Fruit fly (Drosophila melanogaster) whole organism, embryonic: ENCODE measurements around the gene CG34278.

Experiments
- CG10209 ChIP-seq: fragments of 200-800 bp; sonication (Bioruptor generic); optimal IDR thresholded peaks from 3 replicates; lab custom pipeline; 2017; ENCODE audit warnings: missing biosample characterization, mild to moderate bottlenecking, missing genetic modification characterization, missing genetic modification reagents
- CG7928 ChIP-seq: fragments of 200-800 bp; sonication (Bioruptor generic); optimal IDR thresholded peaks from 2 replicates; lab custom pipeline; 2017; ENCODE audit warnings: missing biosample characterization, mild to moderate bottlenecking, missing genetic modification characterization
- Dfd ChIP-seq, 2 experiments: fragments of >200 bp; optimal IDR thresholded peaks; 2 replicates each; lab custom pipeline; 2017; ENCODE audit warnings: missing biosample characterization in 2 of 2, missing genetic modification characterization in 2 of 2
- Lpt ChIP-seq: fragments of >200 bp; optimal IDR thresholded peaks from 2 replicates; lab custom pipeline; 2018; ENCODE audit warnings: missing biosample characterization, missing genetic modification characterization
- ab ChIP-seq: fragments of 200-800 bp; sonication (Bioruptor generic); optimal IDR thresholded peaks from 2 replicates; lab custom pipeline; 2016; ENCODE audit warnings: missing biosample characterization, missing genetic modification characterization
- btn ChIP-seq: fragments of 200-800 bp; sonication (Bioruptor generic); optimal IDR thresholded peaks from 2 replicates; lab custom pipeline; 2016; ENCODE audit warnings: missing biosample characterization, missing genetic modification characterization
- dm ChIP-seq: fragments of 200-800 bp; sonication (Bioruptor generic); optimal IDR thresholded peaks from 3 replicates; lab custom pipeline; 2016; ENCODE audit warnings: missing biosample characterization, missing genetic modification characterization
- dmrt99B ChIP-seq: fragments of 200-800 bp; sonication (Bioruptor generic); optimal IDR thresholded peaks from 2 replicates; lab custom pipeline; 2018; ENCODE audit warnings: missing biosample characterization, mild to moderate bottlenecking, missing genetic modification characterization, moderate library complexity
- ken ChIP-seq: fragments of 200-800 bp; sonication (Bioruptor generic); IDR thresholded peaks from 3 replicates; pipeline ENCODE4 v1.3.6; 2022; ENCODE audit warnings: missing biosample characterization, missing genetic modification characterization
- lola ChIP-seq, 3 experiments: fragments of >200 bp in 2 of 3; fragments of 200-800 bp in 1 of 3; sonication (Bioruptor generic) in 1 of 3; optimal IDR thresholded peaks; 2 replicates each; lab custom pipeline; 2017 to 2019; ENCODE audit warnings: missing biosample characterization in 3 of 3, missing genetic modification characterization in 3 of 3, mild to moderate bottlenecking in 1 of 3, moderate library complexity in 1 of 3
- psq ChIP-seq: fragments of 200-800 bp; sonication (Bioruptor generic); optimal IDR thresholded peaks from 2 replicates; lab custom pipeline; 2017; ENCODE audit warnings: missing biosample characterization, missing genetic modification characterization

- TF ChIP-seq ab (no peak), CG10209 (GFP tag; lab: Kevin White, UChicago) (no peak), Lpt (GFP tag; lab: Kevin White, UChicago) (no peak), dm (no peak), CG7928 (no peak), dmrt99B (tag; lab: Kevin White, UChicago) (no peak), Dfd (GFP tag; optimal IDR thresholded peaks at IDR 0.05; lab: Kevin White, UChicago) (no peak), btn (GFP tag; lab: Kevin White, UChicago) (no peak), psq (GFP tag; lab: Kevin White, UChicago) (no peak), lola (GFP tag; optimal IDR thresholded peaks at IDR 0.05; lab: Kevin White, UChicago) (no peak), ken (GFP tag; lab: Robert Waterston, UW) (no peak)
Measured at dm6 chr3R:17118917-17119378, 1.3 kb upstream of the CG34278 start.
